Fruit fly (Drosophila melanogaster) whole organism, embryonic: ENCODE data around the gene CG42342.
A peak's percentile ranks its signal among the peaks of the same experiment; 100 is the strongest.

Experiments used
- Abd-B ChIP-seq: fragments of 200-800 bp; sonication (Bioruptor generic); optimal IDR thresholded peaks from 2 replicates; lab custom pipeline; 2018; ENCODE audit warnings: missing biosample characterization, mild to moderate bottlenecking, missing genetic modification characterization, moderate library complexity
- Asciz ChIP-seq: fragments of 200-800 bp; sonication (Bioruptor generic); optimal IDR thresholded peaks from 2 replicates; lab custom pipeline; 2017; ENCODE audit warnings: missing biosample characterization, mild to moderate bottlenecking, missing genetic modification characterization, missing genetic modification reagents
- CG10209 ChIP-seq: fragments of 200-800 bp; sonication (Bioruptor generic); optimal IDR thresholded peaks from 3 replicates; lab custom pipeline; 2017; ENCODE audit warnings: missing biosample characterization, mild to moderate bottlenecking, missing genetic modification characterization, missing genetic modification reagents
- CG10979 ChIP-seq: fragments of 200-800 bp; sonication (Bioruptor generic); optimal IDR thresholded peaks from 2 replicates; lab custom pipeline; 2018; ENCODE audit warnings: missing biosample characterization, mild to moderate bottlenecking, missing genetic modification characterization, moderate library complexity
- CG11247 ChIP-seq: fragments of 200-800 bp; sonication (Bioruptor generic); IDR thresholded peaks from 2 replicates; pipeline ENCODE4 v1.3.6; 2022; ENCODE audit warnings: missing biosample characterization, missing genetic modification characterization
- CG12744 ChIP-seq: fragments of 200-800 bp; sonication (Bioruptor generic); optimal IDR thresholded peaks from 2 replicates; lab custom pipeline; 2016; ENCODE audit warnings: missing biosample characterization, missing genetic modification characterization
- CG14667 ChIP-seq: fragments of 200-800 bp; sonication (Bioruptor generic); IDR thresholded peaks from 2 replicates; pipeline ENCODE4 v1.3.6; 2022; ENCODE audit warnings: missing biosample characterization, missing genetic modification characterization
- CG15011 ChIP-seq: fragments of 200-800 bp; sonication (Bioruptor generic); optimal IDR thresholded peaks from 3 replicates; lab custom pipeline; 2018; ENCODE audit warnings: missing biosample characterization, mild to moderate bottlenecking, missing genetic modification characterization
- CG15269 ChIP-seq: fragments of 200-800 bp; sonication (Bioruptor generic); optimal IDR thresholded peaks from 2 replicates; lab custom pipeline; 2018; ENCODE audit warnings: missing biosample characterization, mild to moderate bottlenecking, missing genetic modification characterization, moderate library complexity
- CG15601 ChIP-seq: fragments of 200-800 bp; sonication (Bioruptor generic); optimal IDR thresholded peaks from 3 replicates; lab custom pipeline; 2019; ENCODE audit warnings: missing biosample characterization, mild to moderate bottlenecking, missing genetic modification characterization, moderate library complexity
- CG18011 ChIP-seq: fragments of 200-800 bp; sonication (Bioruptor generic); optimal IDR thresholded peaks from 2 replicates; lab custom pipeline; 2017; ENCODE audit warnings: missing biosample characterization, missing genetic modification characterization, mild to moderate bottlenecking, moderate library complexity, missing genotype
- CG2120 ChIP-seq: fragments of 200-800 bp; sonication (Bioruptor generic); optimal IDR thresholded peaks from 3 replicates; lab custom pipeline; 2016; ENCODE audit warnings: missing biosample characterization, missing genetic modification characterization
- CG2129 ChIP-seq: fragments of 200-800 bp; sonication (Bioruptor generic); IDR thresholded peaks from 2 replicates; pipeline ENCODE4 v1.3.6; 2022; ENCODE audit warnings: missing biosample characterization, missing genetic modification characterization; ENCODE audit not compliant: partially characterized antibody
- CG2712 ChIP-seq: fragments of 200-800 bp; optimal IDR thresholded peaks from 3 replicates; lab custom pipeline; 2019; ENCODE audit warnings: missing biosample characterization, mild to moderate bottlenecking, missing genetic modification characterization, moderate library complexity
- CG30403 ChIP-seq: fragments of 200-800 bp; sonication (Bioruptor generic); optimal IDR thresholded peaks from 3 replicates; lab custom pipeline; 2016; ENCODE audit warnings: missing biosample characterization, missing genetic modification characterization
- CG31441 ChIP-seq: fragments of 200-800 bp; sonication (Bioruptor generic); IDR thresholded peaks from 2 replicates; pipeline ENCODE4 v1.3.6; 2022; ENCODE audit warnings: missing biosample characterization, missing genetic modification characterization
- CG4360 ChIP-seq: fragments of 200-800 bp; sonication (Bioruptor generic); IDR thresholded peaks from 2 replicates; pipeline ENCODE4 v1.3.6; 2022; ENCODE audit warnings: missing biosample characterization, missing genetic modification characterization
- CG6254 ChIP-seq: fragments of 200-800 bp; sonication (Bioruptor generic); optimal IDR thresholded peaks from 3 replicates; lab custom pipeline; 2017; ENCODE audit warnings: mild to moderate bottlenecking, missing biosample characterization, missing genetic modification reagents, missing genetic modification characterization
- CG7839 ChIP-seq: fragments of 200-800 bp; sonication (Bioruptor generic); optimal IDR thresholded peaks from 3 replicates; lab custom pipeline; 2018; ENCODE audit warnings: missing biosample characterization, mild to moderate bottlenecking, missing genetic modification characterization, moderate library complexity
- CG8388 ChIP-seq: fragments of 200-800 bp; sonication (Bioruptor generic); optimal IDR thresholded peaks from 2 replicates; lab custom pipeline; 2019; ENCODE audit warnings: missing biosample characterization, mild to moderate bottlenecking, missing genetic modification characterization, moderate library complexity
- CG8765 ChIP-seq: fragments of 200-800 bp; sonication (Bioruptor generic); IDR thresholded peaks from 2 replicates; pipeline ENCODE4 v1.3.6; 2022; ENCODE audit warnings: missing biosample characterization, missing genetic modification characterization
- CG9215 ChIP-seq: fragments of 200-800 bp; sonication (Bioruptor generic); IDR thresholded peaks from 2 replicates; pipeline ENCODE4 v1.3.6; 2022; ENCODE audit warnings: missing biosample characterization, missing genetic modification characterization
- CrebB ChIP-seq: fragments of 200-800 bp; sonication (Bioruptor generic); optimal IDR thresholded peaks from 3 replicates; lab custom pipeline; 2018; ENCODE audit warnings: missing biosample characterization, mild to moderate bottlenecking, missing genetic modification characterization
- Fer3 ChIP-seq: fragments of 200-800 bp; sonication (Bioruptor generic); optimal IDR thresholded peaks from 2 replicates; lab custom pipeline; 2018; ENCODE audit warnings: missing biosample characterization, mild to moderate bottlenecking, missing genetic modification characterization, moderate library complexity
- H15 ChIP-seq: fragments of 200-800 bp; sonication (Bioruptor generic); IDR thresholded peaks from 3 replicates; pipeline ENCODE4 v1.3.6; 2022; ENCODE audit warnings: missing biosample characterization, missing genetic modification characterization
- HHEX ChIP-seq: fragments of 200-800 bp; sonication (Bioruptor generic); optimal IDR thresholded peaks from 3 replicates; lab custom pipeline; 2017; ENCODE audit warnings: missing biosample characterization, mild to moderate bottlenecking, missing genetic modification characterization, missing genetic modification reagents
- Hand ChIP-seq: fragments of 200-800 bp; sonication (Bioruptor generic); optimal IDR thresholded peaks from 2 replicates; lab custom pipeline; 2017; ENCODE audit warnings: mild to moderate bottlenecking, missing biosample characterization, missing genetic modification reagents, missing genetic modification characterization
- Hmx ChIP-seq: fragments of 200-800 bp; sonication (Bioruptor generic); optimal IDR thresholded peaks from 2 replicates; lab custom pipeline; 2016; ENCODE audit warnings: missing biosample characterization, missing genetic modification characterization
- Med ChIP-seq: fragments of 200-800 bp; sonication (Bioruptor generic); peaks from one replicate; lab custom pipeline; 2016; ENCODE audit warnings: missing biosample characterization, missing genetic modification characterization, mild to moderate bottlenecking, inconsistent platforms, moderate library complexity
- Neu2 ChIP-seq: fragments of 200-800 bp; sonication (Bioruptor generic); optimal IDR thresholded peaks from 3 replicates; lab custom pipeline; 2016; ENCODE audit warnings: missing biosample characterization, missing genetic modification characterization, borderline replicate concordance
- Spps ChIP-seq: fragments of 200-800 bp; sonication (Bioruptor generic); optimal IDR thresholded peaks from 2 replicates; lab custom pipeline; 2018; ENCODE audit warnings: missing biosample characterization, mild to moderate bottlenecking, missing genetic modification characterization
- Ssrp ChIP-seq: fragments of 200-800 bp; sonication (Bioruptor generic); optimal IDR thresholded peaks from 2 replicates; lab custom pipeline; 2018; ENCODE audit warnings: missing biosample characterization, mild to moderate bottlenecking, missing genetic modification characterization, moderate library complexity
- ab ChIP-seq: fragments of 200-800 bp; sonication (Bioruptor generic); optimal IDR thresholded peaks from 2 replicates; lab custom pipeline; 2016; ENCODE audit warnings: missing biosample characterization, missing genetic modification characterization
- bcd ChIP-seq: fragments of 200-800 bp; sonication (Bioruptor generic); optimal IDR thresholded peaks from 2 replicates; lab custom pipeline; 2017; ENCODE audit warnings: missing biosample characterization, mild to moderate bottlenecking, missing genetic modification characterization
- bigmax ChIP-seq: fragments of 200-800 bp; sonication (Bioruptor generic); optimal IDR thresholded peaks from 2 replicates; lab custom pipeline; 2018; ENCODE audit warnings: missing biosample characterization, mild to moderate bottlenecking, missing genetic modification characterization
- dmrt99B ChIP-seq: fragments of 200-800 bp; sonication (Bioruptor generic); optimal IDR thresholded peaks from 2 replicates; lab custom pipeline; 2018; ENCODE audit warnings: missing biosample characterization, mild to moderate bottlenecking, missing genetic modification characterization, moderate library complexity
- esg ChIP-seq: fragments of 200-800 bp; sonication (Bioruptor generic); conservative IDR thresholded peaks from 2 replicates; pipeline ENCODE4 v1.3.6; 2022; ENCODE audit warnings: missing biosample characterization, missing genetic modification characterization
- eve ChIP-seq, 2 experiments: fragments of >200 bp; optimal IDR thresholded peaks; 2 replicates each; lab custom pipeline; 2017; ENCODE audit warnings: missing biosample characterization in 2 of 2, missing genetic modification characterization in 2 of 2
- fd102C ChIP-seq: fragments of 200-800 bp; sonication (Bioruptor generic); optimal IDR thresholded peaks from 2 replicates; lab custom pipeline; 2018; ENCODE audit warnings: missing biosample characterization, mild to moderate bottlenecking, missing genetic modification characterization, moderate library complexity
- fd96Cb ChIP-seq: fragments of 200-800 bp; sonication (Bioruptor generic); optimal IDR thresholded peaks from 2 replicates; lab custom pipeline; 2018; ENCODE audit warnings: missing biosample characterization, mild to moderate bottlenecking, missing genetic modification characterization, moderate library complexity
- ftz-f1 ChIP-seq: fragments of 200-800 bp; sonication (Bioruptor generic); optimal IDR thresholded peaks from 2 replicates; lab custom pipeline; 2016; ENCODE audit warnings: missing biosample characterization, missing genetic modification characterization
- gt ChIP-seq: fragments of 200-800 bp; sonication (Bioruptor generic); IDR thresholded peaks from 2 replicates; pipeline ENCODE4 v1.3.6; 2022; ENCODE audit warnings: missing biosample characterization, missing genetic modification characterization
- lola ChIP-seq, 3 experiments: fragments of >200 bp in 2 of 3; fragments of 200-800 bp in 1 of 3; sonication (Bioruptor generic) in 1 of 3; optimal IDR thresholded peaks; 2 replicates each; lab custom pipeline; 2017 to 2019; ENCODE audit warnings: missing biosample characterization in 3 of 3, missing genetic modification characterization in 3 of 3, mild to moderate bottlenecking in 1 of 3, moderate library complexity in 1 of 3
- row ChIP-seq: fragments of 200-800 bp; sonication (Bioruptor generic); IDR thresholded peaks from 3 replicates; pipeline ENCODE4 v1.3.6; 2022; ENCODE audit warnings: missing biosample characterization, missing genetic modification characterization
- sisA ChIP-seq: fragments of 200-800 bp; sonication (Bioruptor generic); IDR thresholded peaks from 2 replicates; pipeline ENCODE4 v1.3.6; 2022; ENCODE audit warnings: missing biosample characterization, missing genetic modification characterization
- so ChIP-seq: fragments of 200-800 bp; sonication (Bioruptor generic); IDR thresholded peaks from 3 replicates; pipeline ENCODE4 v1.3.6; 2022; ENCODE audit warnings: missing biosample characterization, missing genetic modification characterization
- sob ChIP-seq: fragments of 200-800 bp; sonication (Bioruptor generic); IDR thresholded peaks from 2 replicates; pipeline ENCODE4 v1.3.6; 2022; ENCODE audit warnings: missing biosample characterization, missing genetic modification characterization
- tap ChIP-seq: fragments of 200-800 bp; optimal IDR thresholded peaks from 3 replicates; lab custom pipeline; 2019; ENCODE audit warnings: missing biosample characterization, mild to moderate bottlenecking, missing genetic modification characterization, moderate library complexity
- tgo ChIP-seq: fragments of 200-800 bp; sonication (Bioruptor generic); IDR thresholded peaks from 3 replicates; pipeline ENCODE4 v1.3.6; 2022; ENCODE audit warnings: missing biosample characterization, missing genetic modification characterization
- vvl ChIP-seq: fragments of 200-800 bp; sonication (Bioruptor generic); IDR thresholded peaks from 2 replicates; pipeline ENCODE4 v1.3.6; 2022; ENCODE audit warnings: missing biosample characterization, missing genetic modification characterization

Gene CG42342

dm6 chr3R:16510128-16510527 is 7.6 kb downstream of the CG42342 start (continued):
- TF ChIP-seq tgo (GFP tag; lab: Robert Waterston, UW) (0 out of 3 replicates have a peak, but pooled peaks have one; percentile 19), bigmax (GFP tag; lab: Kevin White, UChicago) (no peak), CG2129 (GFP tag; lab: Robert Waterston, UW) (no peak), Hmx (no peak), so (GFP tag; lab: Robert Waterston, UW) (no peak), CG30403 (GFP tag; lab: Kevin White, UChicago) (peak; percentile 20), lola (GFP tag; optimal IDR thresholded peaks at IDR 0.05; lab: Kevin White, UChicago) (peak in 1 of 3 experiments; percentile 49), tap (peak; percentile 40), sob (GFP tag; lab: Robert Waterston, UW) (no peak), eve (GFP tag; optimal IDR thresholded peaks at IDR 0.05; lab: Kevin White, UChicago) (peak in 1 of 2 experiments; percentile 67), dmrt99B (tag; lab: Kevin White, UChicago) (peak; percentile 60), CG10209 (GFP tag; lab: Kevin White, UChicago) (no peak), vvl (GFP tag; lab: Robert Waterston, UW) (0 out of 2 replicates have a peak, but pooled peaks have one; percentile 22), Hand (GFP tag; lab: Kevin White, UChicago) (peak; percentile 1), ftz-f1 (GFP tag; lab: Kevin White, UChicago) (no peak), Ssrp (peak; percentile 40), sisA (peak; percentile 36; the same call in 1 of the 2 replicates), gt (no peak), CG9215 (GFP tag; lab: Robert Waterston, UW) (no peak), CG8765 (GFP tag; lab: Robert Waterston, UW) (no peak), CG18011 (no peak), CG11247 (no peak), CG6254 (GFP tag; lab: Kevin White, UChicago) (no peak), Fer3 (peak; percentile 45), CG7839 (tag; lab: Kevin White, UChicago) (peak; percentile 60), H15 (GFP tag; lab: Robert Waterston, UW) (no peak), fd96Cb (tag; lab: Kevin White, UChicago) (peak; percentile 34), CG15269 (tag; lab: Kevin White, UChicago) (peak; percentile 30), fd102C (no peak), Spps (tag; lab: Kevin White, UChicago) (peak; percentile 14), Neu2 (no peak), Med (peak; percentile 54), Asciz (peak; percentile 24), Abd-B (GFP tag; lab: Kevin White, UChicago) (peak; percentile 40), row (peak; percentile 54; the same call in 2 of the 3 replicates), CG10979 (tag; lab: Kevin White, UChicago) (peak; percentile 70), CG31441 (GFP tag; lab: Robert Waterston, UW) (peak; percentile 64), esg (GFP tag; lab: Robert Waterston, UW) (0 out of 2 replicates have a peak, but pooled peaks have one; percentile 20), CG8388 (peak; percentile 52), CG12744 (no peak), ab (GFP tag; lab: Kevin White, UChicago) (no peak), CG15011 (GFP tag; lab: Kevin White, UChicago) (peak; percentile 15), CG14667 (GFP tag; lab: Robert Waterston, UW) (no peak), CG2712 (tag; lab: Kevin White, UChicago) (peak; percentile 64), CG2120 (GFP tag; lab: Kevin White, UChicago) (peak; percentile 20), HHEX (GFP tag; lab: Kevin White, UChicago) (peak; percentile 23), CG4360 (GFP tag; lab: Robert Waterston, UW) (peak; percentile 29; the same call in 1 of the 2 replicates), CrebB (tag; lab: Kevin White, UChicago) (no peak), CG15601 (tag; lab: Kevin White, UChicago) (peak; percentile 36), bcd (GFP tag; lab: Kevin White, UChicago) (peak; percentile 6)
